Worm (Caenorhabditis elegans) whole organism, late embryonic: ENCODE results near the gene C54D10.10.

Experiments
- ceh-30 ChIP-seq: fragments of 150-350 bp; optimal IDR thresholded peaks from 2 replicates; lab custom pipeline; 2014; ENCODE audit warnings: missing biosample characterization, missing genetic modification characterization
- ceh-31 ChIP-seq: sonication (generic microtip); optimal IDR thresholded peaks from 2 replicates; lab custom pipeline; 2016; ENCODE audit warnings: missing genetic modification characterization, missing compliant biosample characterization
- ceh-45 ChIP-seq: fragments of 200-800 bp; sonication (Bioruptor generic); IDR thresholded peaks from 2 replicates; pipeline ENCODE4 v1.3.6; 2022; ENCODE audit warnings: missing genetic modification reagents, missing genetic modification characterization, missing compliant biosample characterization
- ceh-9 ChIP-seq: sonication (generic microtip); optimal IDR thresholded peaks from 2 replicates; lab custom pipeline; 2016; ENCODE audit warnings: mild to moderate bottlenecking, missing genetic modification characterization, inconsistent platforms, missing compliant biosample characterization
- dmd-4 ChIP-seq: sonication (generic microtip); optimal IDR thresholded peaks from 2 replicates; lab custom pipeline; 2016; ENCODE audit warnings: borderline replicate concordance, missing genetic modification characterization, missing compliant biosample characterization
- elt-2 ChIP-seq: sonication (generic microtip); optimal IDR thresholded peaks from 2 replicates; lab custom pipeline; 2016; ENCODE audit warnings: missing genetic modification reagents, missing genetic modification characterization, missing compliant biosample characterization
- fkh-10 ChIP-seq: fragments of 150-350 bp; optimal IDR thresholded peaks from 2 replicates; lab custom pipeline; 2014; ENCODE audit warnings: missing biosample characterization, missing genetic modification reagents, missing genetic modification characterization
- nhr-11 ChIP-seq: fragments of 150-350 bp; optimal IDR thresholded peaks from 2 replicates; lab custom pipeline; 2014; ENCODE audit warnings: missing biosample characterization, missing genetic modification characterization
- nhr-232 ChIP-seq: sonication (generic microtip); optimal IDR thresholded peaks from 2 replicates; lab custom pipeline; 2016; ENCODE audit warnings: missing genetic modification characterization, missing compliant biosample characterization
- odd-2 ChIP-seq: sonication (generic microtip); optimal IDR thresholded peaks from 2 replicates; lab custom pipeline; 2017; ENCODE audit warnings: antibody characterized with exemption, mild to moderate bottlenecking, missing genetic modification characterization, missing compliant biosample characterization
- pha-4 ChIP-seq: fragments of 150-350 bp; optimal IDR thresholded peaks from 2 replicates; lab custom pipeline; 2018; ENCODE audit warnings: missing biosample characterization, missing genetic modification reagents, missing genetic modification characterization
- unc-3 ChIP-seq, 2 experiments: fragments of 200-800 bp in 1 of 2; sonication (Bioruptor generic) in 1 of 2; sonication (generic microtip) in 1 of 2; conservative IDR thresholded peaks in 1 of 2; optimal IDR thresholded peaks in 1 of 2; 2 replicates each; pipeline versions ENCODE4 v1.3.6 to Lab custom; 2016 to 2022; ENCODE audit warnings: missing compliant biosample characterization in 2 of 2, missing genetic modification characterization in 2 of 2, missing genetic modification reagents in 1 of 2
- unc-55 ChIP-seq: sonication (generic microtip); optimal IDR thresholded peaks from 2 replicates; lab custom pipeline; 2017; ENCODE audit warnings: missing biosample characterization, missing genetic modification reagents, missing genetic modification characterization
- ztf-16 ChIP-seq: sonication (generic microtip); optimal IDR thresholded peaks from 2 replicates; lab custom pipeline; 2017; ENCODE audit warnings: missing genetic modification characterization, missing compliant biosample characterization

ce11 chrV:12415656-12416055 lies 34.1 kb downstream of the C54D10.10 start, which contains the start of gene cdr-2:
- no peak for TF ChIP-seq ceh-45 (GFP tag; lab: Robert Waterston, UW)
- TF ChIP-seq nhr-232 (tag; lab: Kevin White, UChicago): no peak
- TF ChIP-seq elt-2 (tag; lab: Kevin White, UChicago): no peak
- no peak for TF ChIP-seq dmd-4 (tag; lab: Kevin White, UChicago)
- TF ChIP-seq ceh-31 (tag; lab: Kevin White, UChicago): no peak
- TF ChIP-seq nhr-11 (tag; lab: Kevin White, UChicago): no peak
- TF ChIP-seq unc-55: no peak
- no peak for TF ChIP-seq pha-4
- no peak for TF ChIP-seq ztf-16 (tag; lab: Kevin White, UChicago)
- TF ChIP-seq unc-3 (GFP tag; conservative IDR thresholded peaks at IDR 0.05; lab: Robert Waterston, UW): no peak
- TF ChIP-seq unc-3 (tag; optimal IDR thresholded peaks at IDR 0.05; lab: Kevin White, UChicago): no peak
- no peak for TF ChIP-seq ceh-30 (tag; lab: Kevin White, UChicago)
- TF ChIP-seq fkh-10 (GFP tag; lab: Kevin White, UChicago): no peak
- no peak for TF ChIP-seq odd-2
- TF ChIP-seq ceh-9 (tag; lab: Kevin White, UChicago): no peak
